Fruit fly (Drosophila melanogaster) whole organism, embryonic: Measurements from ENCODE around the gene CG31855.

ENCODE experiments used
- Ada2b ChIP-seq: fragments of 200-800 bp; sonication (Bioruptor generic); IDR thresholded peaks from 2 replicates; pipeline ENCODE4 v1.3.6; 2022; ENCODE audit warnings: missing biosample characterization, missing genetic modification characterization
- Antp ChIP-seq: fragments of 200-800 bp; sonication (Bioruptor generic); optimal IDR thresholded peaks from 3 replicates; lab custom pipeline; 2016; ENCODE audit warnings: missing biosample characterization, missing genetic modification characterization
- CG10209 ChIP-seq: fragments of 200-800 bp; sonication (Bioruptor generic); optimal IDR thresholded peaks from 3 replicates; lab custom pipeline; 2017; ENCODE audit warnings: missing biosample characterization, mild to moderate bottlenecking, missing genetic modification characterization, missing genetic modification reagents
- CG1024 ChIP-seq: fragments of 200-800 bp; sonication (Bioruptor generic); IDR thresholded peaks from 2 replicates; pipeline ENCODE4 v1.3.6; 2022; ENCODE audit warnings: missing biosample characterization, missing genetic modification characterization
- CG10321 ChIP-seq: fragments of 200-800 bp; sonication (Bioruptor generic); IDR thresholded peaks from 2 replicates; pipeline ENCODE4 v1.3.6; 2022; ENCODE audit warnings: missing biosample characterization, missing genetic modification characterization
- CG10366 ChIP-seq: fragments of 200-800 bp; sonication (Bioruptor generic); IDR thresholded peaks from 2 replicates; pipeline ENCODE4 v1.3.6; 2022; ENCODE audit warnings: missing biosample characterization, missing genetic modification characterization
- CG10959 ChIP-seq: fragments of 200-800 bp; sonication (Bioruptor generic); IDR thresholded peaks from 2 replicates; pipeline ENCODE4 v1.3.6; 2022; ENCODE audit warnings: missing biosample characterization, missing genetic modification characterization
- CG11093 ChIP-seq: fragments of 200-800 bp; sonication (Bioruptor generic); IDR thresholded peaks from 3 replicates; pipeline ENCODE4 v1.3.6; 2022; ENCODE audit warnings: missing biosample characterization, missing genetic modification characterization
- CG12391 ChIP-seq: fragments of 200-800 bp; sonication (Bioruptor generic); optimal IDR thresholded peaks from 3 replicates; lab custom pipeline; 2018; ENCODE audit warnings: missing biosample characterization, mild to moderate bottlenecking, missing genetic modification characterization, moderate library complexity
- CG12659 ChIP-seq: fragments of 200-800 bp; sonication (Bioruptor generic); optimal IDR thresholded peaks from 3 replicates; lab custom pipeline; 2017; ENCODE audit warnings: mild to moderate bottlenecking, missing biosample characterization, missing genetic modification reagents, missing genetic modification characterization
- CG13123 ChIP-seq: fragments of 200-800 bp; sonication (Bioruptor generic); optimal IDR thresholded peaks from 2 replicates; lab custom pipeline; 2016; ENCODE audit warnings: missing biosample characterization, missing genetic modification characterization
- CG13296 ChIP-seq: fragments of 200-800 bp; sonication (Bioruptor generic); optimal IDR thresholded peaks from 3 replicates; lab custom pipeline; 2018; ENCODE audit warnings: missing biosample characterization, mild to moderate bottlenecking, missing genetic modification characterization
- CG1792 ChIP-seq: fragments of 200-800 bp; sonication (Bioruptor generic); optimal IDR thresholded peaks from 2 replicates; lab custom pipeline; 2016; ENCODE audit warnings: missing biosample characterization, missing genetic modification characterization
- CG2202 ChIP-seq: fragments of 200-800 bp; sonication (Bioruptor generic); optimal IDR thresholded peaks from 2 replicates; lab custom pipeline; 2018; ENCODE audit warnings: missing biosample characterization, mild to moderate bottlenecking, missing genetic modification characterization
- CG2875 ChIP-seq: fragments of 200-800 bp; sonication (Bioruptor generic); optimal IDR thresholded peaks from 2 replicates; lab custom pipeline; 2017; ENCODE audit warnings: missing biosample characterization, mild to moderate bottlenecking, missing genetic modification characterization, missing genetic modification reagents
- CG3847 ChIP-seq: fragments of 200-800 bp; sonication (Bioruptor generic); IDR thresholded peaks from 2 replicates; pipeline ENCODE4 v1.3.6; 2022; ENCODE audit warnings: missing biosample characterization, missing genetic modification characterization
- CG4424 ChIP-seq: fragments of 200-800 bp; sonication (Bioruptor generic); optimal IDR thresholded peaks from 3 replicates; lab custom pipeline; 2016; ENCODE audit warnings: missing biosample characterization, missing genetic modification characterization
- CG7271 ChIP-seq: fragments of 200-800 bp; sonication (Bioruptor generic); optimal IDR thresholded peaks from 2 replicates; lab custom pipeline; 2018; ENCODE audit warnings: missing biosample characterization, mild to moderate bottlenecking, missing genetic modification characterization, moderate library complexity
- CG7786 ChIP-seq: fragments of 200-800 bp; sonication (Bioruptor generic); optimal IDR thresholded peaks from 2 replicates; lab custom pipeline; 2016; ENCODE audit warnings: missing biosample characterization, missing genetic modification characterization
- CG9437 ChIP-seq: fragments of 200-800 bp; sonication (Bioruptor generic); optimal IDR thresholded peaks from 2 replicates; lab custom pipeline; 2018; ENCODE audit warnings: missing biosample characterization, mild to moderate bottlenecking, missing genetic modification characterization
- CG9876 ChIP-seq: fragments of 200-800 bp; sonication (Bioruptor generic); optimal IDR thresholded peaks from 2 replicates; lab custom pipeline; 2016; ENCODE audit warnings: missing biosample characterization, missing genetic modification characterization
- CoRest ChIP-seq: fragments of 200-800 bp; sonication (Bioruptor generic); optimal IDR thresholded peaks from 3 replicates; lab custom pipeline; 2018; ENCODE audit warnings: missing biosample characterization, mild to moderate bottlenecking, missing genetic modification characterization, moderate library complexity
- Dad ChIP-seq: fragments of 200-800 bp; sonication (Bioruptor generic); optimal IDR thresholded peaks from 3 replicates; lab custom pipeline; 2016; ENCODE audit warnings: missing biosample characterization, missing genetic modification characterization
- Dip3 ChIP-seq: fragments of 200-800 bp; sonication (Bioruptor generic); optimal IDR thresholded peaks from 3 replicates; lab custom pipeline; 2016; ENCODE audit warnings: missing biosample characterization, missing genetic modification characterization
- Hr39 ChIP-seq: fragments of >200 bp; optimal IDR thresholded peaks from 2 replicates; lab custom pipeline; 2017
- MESR4 ChIP-seq: fragments of 200-800 bp; sonication (Bioruptor generic); optimal IDR thresholded peaks from 2 replicates; lab custom pipeline; 2018; ENCODE audit warnings: missing biosample characterization, mild to moderate bottlenecking, missing genetic modification characterization, moderate library complexity
- Oaz ChIP-seq: fragments of 200-800 bp; sonication (Bioruptor generic); IDR thresholded peaks from 2 replicates; pipeline ENCODE4 v1.3.6; 2022; ENCODE audit warnings: missing biosample characterization, missing genetic modification characterization
- Ptx1 ChIP-seq: fragments of 200-800 bp; sonication (Bioruptor generic); IDR thresholded peaks from 2 replicates; pipeline ENCODE4 v1.3.6; 2022; ENCODE audit warnings: missing biosample characterization, missing genetic modification characterization
- Sox100B ChIP-seq: fragments of 200-800 bp; sonication (Bioruptor generic); optimal IDR thresholded peaks from 3 replicates; lab custom pipeline; 2018; ENCODE audit warnings: missing biosample characterization, mild to moderate bottlenecking, missing genetic modification characterization
- Taf1 ChIP-seq: fragments of 200-800 bp; sonication (Bioruptor generic); IDR thresholded peaks from 2 replicates; pipeline ENCODE4 v1.3.6; 2022; ENCODE audit warnings: missing biosample characterization, missing genetic modification characterization
- az2 ChIP-seq: fragments of 200-800 bp; sonication (Bioruptor generic); optimal IDR thresholded peaks from 3 replicates; lab custom pipeline; 2016; ENCODE audit warnings: missing biosample characterization, missing genetic modification characterization
- bbx ChIP-seq: fragments of 200-800 bp; sonication (Bioruptor generic); IDR thresholded peaks from 2 replicates; pipeline ENCODE4 v1.3.6; 2022; ENCODE audit warnings: missing biosample characterization, missing genetic modification characterization; ENCODE audit not compliant: partially characterized antibody
- chif ChIP-seq, 2 experiments: fragments of 200-800 bp; sonication (Bioruptor generic); optimal IDR thresholded peaks; 3 replicates each; lab custom pipeline; 2016; ENCODE audit warnings: missing biosample characterization in 2 of 2, missing genetic modification characterization in 2 of 2
- chn ChIP-seq: fragments of 200-800 bp; sonication (Bioruptor generic); optimal IDR thresholded peaks from 2 replicates; lab custom pipeline; 2016; ENCODE audit warnings: missing biosample characterization, missing genetic modification characterization
- ci ChIP-seq: fragments of 200-800 bp; sonication (Bioruptor generic); IDR thresholded peaks from 3 replicates; pipeline ENCODE4 v1.3.6; 2022; ENCODE audit warnings: missing biosample characterization, missing genetic modification characterization
- dpn ChIP-seq, 2 experiments: fragments of 200-800 bp; sonication (Bioruptor generic); optimal IDR thresholded peaks; 3 replicates each; lab custom pipeline; 2016; ENCODE audit warnings: missing biosample characterization in 2 of 2, missing genetic modification characterization in 2 of 2
- gce ChIP-seq: fragments of 200-800 bp; sonication (Bioruptor generic); IDR thresholded peaks from 3 replicates; pipeline ENCODE4 v1.3.6; 2022; ENCODE audit warnings: missing biosample characterization, missing genetic modification characterization
- gem ChIP-seq: fragments of 200-800 bp; sonication (Bioruptor generic); optimal IDR thresholded peaks from 2 replicates; lab custom pipeline; 2019; ENCODE audit warnings: missing biosample characterization, mild to moderate bottlenecking, missing genetic modification characterization, moderate library complexity
- grn ChIP-seq: fragments of 200-800 bp; sonication (Bioruptor generic); optimal IDR thresholded peaks from 3 replicates; lab custom pipeline; 2017; ENCODE audit warnings: missing biosample characterization, missing genetic modification characterization
- gsb-n ChIP-seq: fragments of 200-800 bp; sonication (Bioruptor generic); optimal IDR thresholded peaks from 3 replicates; lab custom pipeline; 2018; ENCODE audit warnings: missing biosample characterization, mild to moderate bottlenecking, missing genetic modification characterization
- hkb ChIP-seq, 2 experiments: fragments of 200-800 bp in 1 of 2; fragments of >200 bp in 1 of 2; sonication (Bioruptor generic) in 1 of 2; IDR thresholded peaks in 1 of 2; optimal IDR thresholded peaks in 1 of 2; 2 replicates each; pipeline versions ENCODE4 v1.3.6 to Lab custom; 2017 to 2022; ENCODE audit warnings: missing biosample characterization in 1 of 2, missing genetic modification characterization in 1 of 2
- jing ChIP-seq: fragments of 200-800 bp; sonication (Bioruptor generic); optimal IDR thresholded peaks from 2 replicates; lab custom pipeline; 2018; ENCODE audit warnings: missing biosample characterization, mild to moderate bottlenecking, missing genetic modification characterization
- lilli ChIP-seq: fragments of 200-800 bp; sonication (Bioruptor generic); optimal IDR thresholded peaks from 3 replicates; lab custom pipeline; 2016; ENCODE audit warnings: missing biosample characterization, missing genetic modification characterization
- nerfin-1 ChIP-seq: fragments of 200-800 bp; sonication (Bioruptor generic); optimal IDR thresholded peaks from 3 replicates; lab custom pipeline; 2019; ENCODE audit warnings: missing biosample characterization, mild to moderate bottlenecking, missing genetic modification characterization, moderate library complexity
- p53 ChIP-seq: fragments of 200-800 bp; sonication (Bioruptor generic); optimal IDR thresholded peaks from 2 replicates; lab custom pipeline; 2016; ENCODE audit warnings: missing biosample characterization, missing genetic modification characterization
- run ChIP-seq: fragments of 200-800 bp; sonication (Bioruptor generic); optimal IDR thresholded peaks from 3 replicates; lab custom pipeline; 2018; ENCODE audit warnings: missing biosample characterization, mild to moderate bottlenecking, missing genetic modification characterization
- slp2 ChIP-seq: fragments of 200-800 bp; sonication (Bioruptor generic); optimal IDR thresholded peaks from 2 replicates; lab custom pipeline; 2016; ENCODE audit warnings: missing biosample characterization, missing genetic modification characterization
- sr ChIP-seq: fragments of 200-800 bp; sonication (Bioruptor generic); IDR thresholded peaks from 3 replicates; pipeline ENCODE4 v1.3.6; 2022; ENCODE audit warnings: missing biosample characterization, missing genetic modification characterization
- tgo ChIP-seq: fragments of 200-800 bp; sonication (Bioruptor generic); IDR thresholded peaks from 3 replicates; pipeline ENCODE4 v1.3.6; 2022; ENCODE audit warnings: missing biosample characterization, missing genetic modification characterization
- tna ChIP-seq: fragments of 200-800 bp; sonication (Bioruptor generic); IDR thresholded peaks from 2 replicates; pipeline ENCODE4 v1.3.6; 2022; ENCODE audit warnings: missing biosample characterization, missing genetic modification characterization; ENCODE audit not compliant: partially characterized antibody
- toy ChIP-seq: fragments of 200-800 bp; sonication (Bioruptor generic); IDR thresholded peaks from 2 replicates; pipeline ENCODE4 v1.3.6; 2022; ENCODE audit warnings: missing biosample characterization, missing genetic modification characterization
- tup ChIP-seq: fragments of 200-800 bp; sonication (Bioruptor generic); optimal IDR thresholded peaks from 2 replicates; lab custom pipeline; 2016; ENCODE audit warnings: missing biosample characterization, mild to moderate bottlenecking, missing genetic modification characterization, moderate library complexity

CG31855 gene

DNA sequence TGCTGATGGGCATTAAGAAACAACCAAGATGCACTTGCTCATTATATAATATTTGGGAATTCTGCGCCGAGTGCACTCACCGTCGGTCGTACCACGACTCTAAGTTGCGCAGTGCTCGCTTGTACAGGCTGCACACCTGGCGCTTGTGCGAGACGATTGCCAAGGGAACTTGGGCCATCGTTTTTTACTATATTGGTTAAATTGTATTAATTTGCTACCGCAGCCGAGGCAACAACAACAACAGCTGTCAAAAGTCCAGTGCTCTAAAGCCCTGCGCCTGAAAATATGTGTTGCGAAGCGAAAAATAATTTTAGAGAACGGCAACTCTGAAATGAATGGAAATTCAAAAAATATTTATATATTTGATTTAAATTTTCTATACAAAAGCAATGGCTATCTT lies 1.8 kb downstream of the CG31855 start, which contains the start of gene ND-B22:
Gene ND-B22 (minus strand): TSS at position 349 of the 400 bp plus-strand sequence.
- no peak for TF ChIP-seq CG10959 (GFP tag; lab: Robert Waterston, UW)
- peak; percentile 4 for TF ChIP-seq Antp (GFP tag; lab: Kevin White, UChicago)
- no peak for TF ChIP-seq gce
- no peak for TF ChIP-seq CG9437 (GFP tag; lab: Kevin White, UChicago)
- TF ChIP-seq ci (GFP tag; lab: Robert Waterston, UW): peak; percentile 66
- TF ChIP-seq gsb-n: no peak
- TF ChIP-seq tgo (GFP tag; lab: Robert Waterston, UW): no peak
- no peak for TF ChIP-seq Hr39
- peak; percentile 5 for TF ChIP-seq CG7786 (GFP tag; lab: Kevin White, UChicago)
- no peak for TF ChIP-seq CG13123 (GFP tag; lab: Kevin White, UChicago)
- TF ChIP-seq chif (GFP tag; optimal IDR thresholded peaks at IDR 0.05; lab: Kevin White, UChicago): peak in 1 of 2 experiments; percentile 2
- peak; percentile 43 for TF ChIP-seq gem (tag; lab: Kevin White, UChicago)
- TF ChIP-seq tup: peak; percentile 5
- TF ChIP-seq lilli: peak; percentile 67
- no peak for TF ChIP-seq CG11093 (GFP tag; lab: Robert Waterston, UW)
- no peak for TF ChIP-seq Ada2b (GFP tag; lab: Robert Waterston, UW)
- no peak for TF ChIP-seq slp2
- peak; percentile 30 for TF ChIP-seq chn (GFP tag; lab: Kevin White, UChicago)
- TF ChIP-seq toy (GFP tag; lab: Robert Waterston, UW): no peak
- TF ChIP-seq CoRest: peak; percentile 6
- TF ChIP-seq CG10321 (GFP tag; lab: Robert Waterston, UW): no peak
- TF ChIP-seq Oaz (GFP tag; lab: Robert Waterston, UW): no peak
- TF ChIP-seq CG3847 (GFP tag; lab: Robert Waterston, UW): peak; percentile 83
- TF ChIP-seq run: peak; percentile 12
- TF ChIP-seq jing (GFP tag; lab: Kevin White, UChicago): no peak
- no peak for TF ChIP-seq CG2202 (tag; lab: Kevin White, UChicago)
- no peak for TF ChIP-seq grn (GFP tag; lab: Kevin White, UChicago)
- peak; percentile 76 for TF ChIP-seq CG12659 (GFP tag; lab: Kevin White, UChicago)
- TF ChIP-seq CG2875 (GFP tag; lab: Kevin White, UChicago): no peak
- no peak for TF ChIP-seq CG9876 (GFP tag; lab: Kevin White, UChicago)
- peak; percentile 33 for TF ChIP-seq CG10209 (GFP tag; lab: Kevin White, UChicago)
- peak; percentile 26 for TF ChIP-seq CG4424 (GFP tag; lab: Kevin White, UChicago)
- peak; percentile 38 to 51 for TF ChIP-seq dpn (GFP tag; optimal IDR thresholded peaks at IDR 0.05; lab: Kevin White, UChicago)
- peak; percentile 50 for TF ChIP-seq Dad (GFP tag; lab: Kevin White, UChicago)
- peak; percentile 90 for TF ChIP-seq MESR4
- TF ChIP-seq CG12391 (tag; lab: Kevin White, UChicago): peak; percentile 18
- TF ChIP-seq CG7271 (tag; lab: Kevin White, UChicago): no peak
- TF ChIP-seq CG10366 (GFP tag; lab: Robert Waterston, UW): no peak
- TF ChIP-seq sr (GFP tag; lab: Robert Waterston, UW): no peak
- no peak for TF ChIP-seq Taf1 (GFP tag; lab: Robert Waterston, UW)
- peak; percentile 36 for TF ChIP-seq CG13296 (GFP tag; lab: Kevin White, UChicago)
- no peak for TF ChIP-seq CG1024 (GFP tag; lab: Robert Waterston, UW)
- no peak for TF ChIP-seq p53
- no peak for TF ChIP-seq Sox100B (GFP tag; lab: Kevin White, UChicago)
- peak; percentile 36; the same call in 1 of the 2 replicates for TF ChIP-seq Ptx1 (GFP tag; lab: Robert Waterston, UW)
- TF ChIP-seq az2 (GFP tag; lab: Kevin White, UChicago): peak; percentile 24
- 0 out of 2 replicates have a peak, but pooled peaks have one; percentile 33 for TF ChIP-seq tna (GFP tag; lab: Robert Waterston, UW)
- TF ChIP-seq CG1792 (GFP tag; lab: Kevin White, UChicago): no peak
- TF ChIP-seq nerfin-1 (tag; lab: Kevin White, UChicago): no peak
- TF ChIP-seq hkb (optimal IDR thresholded peaks at IDR 0.05; lab: Kevin White, UChicago): no peak
- TF ChIP-seq hkb (GFP tag; IDR thresholded peaks at IDR 0.05; lab: Robert Waterston, UW): peak; percentile 34; the same call in 1 of the 2 replicates
- TF ChIP-seq Dip3 (GFP tag; lab: Kevin White, UChicago): peak; percentile 61
- TF ChIP-seq bbx: peak; percentile 41
